Fruit fly (Drosophila melanogaster): ENCODE data around the gene Atg4a.

The Atg4a gene

DNA sequence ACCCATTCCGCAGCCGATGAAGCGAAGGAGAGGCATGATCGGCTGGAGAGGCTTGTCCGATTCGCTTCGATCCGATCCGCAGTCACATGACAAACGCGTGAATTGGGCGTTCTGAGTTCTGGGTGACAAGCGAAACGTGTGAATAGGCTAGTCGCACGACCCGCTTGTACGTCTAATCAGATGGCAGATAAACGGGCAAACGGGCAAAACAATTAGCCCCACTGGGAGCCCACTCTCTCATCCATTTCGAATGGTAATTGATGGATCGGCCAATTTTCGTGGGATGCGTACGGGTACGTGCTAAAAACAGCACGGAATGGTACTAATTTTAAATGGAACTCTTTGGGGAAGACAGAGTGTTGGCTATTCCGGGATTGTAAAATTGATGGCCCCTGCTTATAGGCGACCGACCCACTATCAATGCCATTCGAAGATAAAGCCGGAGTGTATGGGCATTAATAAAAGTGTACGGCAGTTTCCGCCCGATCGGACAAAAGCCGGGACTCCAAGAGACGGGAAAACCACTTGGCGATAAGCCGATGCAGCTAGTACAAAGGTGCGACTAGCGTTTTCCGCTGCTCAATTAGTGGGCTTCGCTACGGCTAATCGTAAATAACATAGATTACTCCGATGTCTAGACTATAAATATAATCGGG, 46.9 kb downstream of the Atg4a start (continued):
- no peak for TF ChIP-seq fd96Cb (tag; optimal IDR thresholded peaks at IDR 0.05)
- TF ChIP-seq CG2202 (tag; optimal IDR thresholded peaks at IDR 0.05), result no peak
- TF ChIP-seq Side (GFP tag; optimal IDR thresholded peaks at IDR 0.05), result no peak
- TF ChIP-seq CG16813 (GFP tag; IDR thresholded peaks at IDR 0.05; ENCODE audit: partially characterized antibody), result no peak
- TF ChIP-seq Hsf (GFP tag; optimal IDR thresholded peaks at IDR 0.05), result no peak
- TF ChIP-seq nerfin-2 (GFP tag; IDR thresholded peaks at IDR 0.05; ENCODE audit: partially characterized antibody), result no peak
- TF ChIP-seq CG10366 (GFP tag; IDR thresholded peaks at IDR 0.05), result no peak
- TF ChIP-seq cas (GFP tag; IDR thresholded peaks at IDR 0.05), result no peak
- no peak for TF ChIP-seq CG4360 (GFP tag; IDR thresholded peaks at IDR 0.05)
- no peak for TF ChIP-seq tap (tag; optimal IDR thresholded peaks at IDR 0.05)
- no peak for TF ChIP-seq zf30C (GFP tag; optimal IDR thresholded peaks at IDR 0.05)
- TF ChIP-seq Gsc (GFP tag; IDR thresholded peaks at IDR 0.05), result no peak
- no peak for TF ChIP-seq CG1832 (GFP tag; optimal IDR thresholded peaks at IDR 0.05)
- no peak for TF ChIP-seq Antp (GFP tag; optimal IDR thresholded peaks at IDR 0.05)
- no peak for TF ChIP-seq HLH3B (GFP tag; IDR thresholded peaks at IDR 0.05)
- TF ChIP-seq CG4820 (GFP tag; optimal IDR thresholded peaks at IDR 0.05), result no peak
- TF ChIP-seq ato (GFP tag; IDR thresholded peaks at IDR 0.05; ENCODE audit: partially characterized antibody), result no peak
- TF ChIP-seq Tbp (GFP tag; optimal IDR thresholded peaks at IDR 0.05), result no peak
- TF ChIP-seq trem (tag; optimal IDR thresholded peaks at IDR 0.05), result no peak
- no peak for TF ChIP-seq nerfin-1 (tag; optimal IDR thresholded peaks at IDR 0.05)

- TF ChIP-seq MESR4 (GFP tag; optimal IDR thresholded peaks at IDR 0.05) (peak; percentile 51), chinmo (GFP tag; IDR thresholded peaks at IDR 0.05; ENCODE audit: partially characterized antibody) (0 out of 4 replicates have a peak, but pooled peaks have one; percentile 35), crol (GFP tag; IDR thresholded peaks at IDR 0.05) (peak; percentile 97), cg (GFP tag; optimal IDR thresholded peaks at IDR 0.05) (peak; percentile 22), crp (GFP tag; optimal IDR thresholded peaks at IDR 0.05) (peak in 1 of 2 experiments; percentile 64), Ptx1 (GFP tag; IDR thresholded peaks at IDR 0.05) (no peak), YL-1 (GFP tag; optimal IDR thresholded peaks at IDR 0.05) (peak; percentile 30), CG34422 (GFP tag; IDR thresholded peaks at IDR 0.05) (peak; percentile 43; the same call in 1 of the 3 replicates), CG15479 (GFP tag; optimal IDR thresholded peaks at IDR 0.05) (peak; percentile 37), scrt (GFP tag; optimal IDR thresholded peaks at IDR 0.05) (peak; percentile 48), Sin3A (optimal IDR thresholded peaks at IDR 0.05) (peak; percentile 14), Pdp1 (GFP tag; optimal IDR thresholded peaks at IDR 0.05) (no peak), abd-A (tag; optimal IDR thresholded peaks at IDR 0.05) (no peak), CG4617 (GFP tag; optimal IDR thresholded peaks at IDR 0.05; ENCODE audit: borderline replicate concordance) (peak; percentile 20), CG4360 (GFP tag; IDR thresholded peaks at IDR 0.05) (0 out of 2 replicates have a peak, but pooled peaks have one; percentile 2)
Observed at dm6 chr2L:1128344-1128931, 47.7 kb downstream of the Atg4a start.

DNA sequence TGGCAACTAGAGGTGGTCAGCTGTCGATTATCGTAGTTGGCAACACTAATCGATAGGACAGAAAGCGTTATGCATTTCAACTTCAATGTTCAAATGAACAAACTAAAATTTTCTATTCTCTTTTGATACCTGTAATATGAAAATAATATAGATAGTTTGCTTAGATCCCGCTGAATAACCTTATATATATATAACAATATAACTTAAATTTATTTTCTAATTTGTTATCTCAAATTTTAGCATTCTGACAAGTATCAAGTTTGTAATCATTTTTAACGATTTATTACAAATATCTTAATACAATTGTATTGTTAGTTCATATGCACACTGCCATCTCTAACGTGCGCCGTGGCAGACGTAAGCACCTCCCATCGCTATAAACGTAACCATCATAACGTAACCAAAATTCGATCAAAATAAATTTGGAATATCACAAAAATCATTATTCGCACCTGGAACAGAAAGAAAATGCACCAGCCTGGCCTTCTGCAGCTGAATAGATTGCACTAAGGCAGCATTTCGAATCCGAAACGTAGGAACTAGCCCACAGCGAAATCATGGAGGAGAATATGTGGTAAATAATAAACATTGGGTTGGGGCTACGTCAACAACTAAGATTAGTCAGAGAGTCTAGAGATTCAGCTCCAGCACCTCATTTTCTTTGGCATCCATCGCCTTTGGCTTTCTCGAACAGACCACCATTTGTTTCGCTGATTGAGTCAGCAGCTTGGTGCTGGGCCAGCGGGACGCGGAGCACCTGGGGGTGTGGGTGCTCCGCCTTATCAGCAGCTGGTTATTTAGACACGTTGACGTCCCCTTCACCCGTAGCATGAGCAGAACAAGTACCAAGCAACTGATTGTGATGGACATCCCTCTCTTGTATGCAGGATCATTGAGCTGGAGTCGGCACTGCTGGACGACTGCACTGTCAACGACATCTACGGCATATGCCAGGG, 48.5 kb downstream of the Atg4a start, which contains the start of the genes Pino and TBC1D23:
Gene Pino (minus strand): TSS at position 22 of the 956 bp plus-strand sequence.
Gene TBC1D23 (plus strand): TSS at position 385 of the 956 bp plus-strand sequence.
- TF ChIP-seq Dip2 (GFP tag; IDR thresholded peaks at IDR 0.05) (no peak), CkIIα-i1 (GFP tag; IDR thresholded peaks at IDR 0.05) (no peak), CG8478 (optimal IDR thresholded peaks at IDR 0.05) (no peak), Doc2 (GFP tag; IDR thresholded peaks at IDR 0.05) (no peak), CG10321 (GFP tag; IDR thresholded peaks at IDR 0.05) (no peak), exex (tag; optimal IDR thresholded peaks at IDR 0.05) (no peak), sens (GFP tag) (peak; percentile 86), gcm (GFP tag; optimal IDR thresholded peaks at IDR 0.05) (peak; percentile 37), CG2199 (GFP tag; IDR thresholded peaks at IDR 0.05) (no peak), CG6813 (GFP tag; optimal IDR thresholded peaks at IDR 0.05) (no peak), CG14441 (GFP tag; IDR thresholded peaks at IDR 0.05) (peak; percentile 79), sim (GFP tag; IDR thresholded peaks at IDR 0.05) (no peak), NFAT (GFP tag; IDR thresholded peaks at IDR 0.05) (peak; percentile 70)

All from whole organism, embryonic.